Worm (Caenorhabditis elegans) whole organism, mixed stage, embryonic: ENCODE results near the gene Y49F6C.6.

ENCODE experiments used
- M03D4.4 ChIP-seq: sonication (generic microtip); optimal IDR thresholded peaks from 2 replicates; lab custom pipeline; 2017; ENCODE audit warnings: mild to moderate bottlenecking, missing genetic modification characterization, missing compliant biosample characterization
- bed-3 ChIP-seq: fragments of 200-800 bp; sonication (Bioruptor generic); optimal IDR thresholded peaks from 3 replicates; lab custom pipeline; 2018; ENCODE audit warnings: mild to moderate bottlenecking, missing genetic modification characterization, moderate library complexity, missing compliant biosample characterization
- blmp-1 ChIP-seq: fragments of 150-350 bp; optimal IDR thresholded peaks from 2 replicates; lab custom pipeline; 2014; ENCODE audit warnings: missing biosample characterization, missing genetic modification characterization
- ceh-39 ChIP-seq: fragments of 150-350 bp; optimal IDR thresholded peaks from 2 replicates; lab custom pipeline; 2014; ENCODE audit warnings: missing biosample characterization, missing genetic modification characterization
- ceh-43 ChIP-seq: fragments of 200-800 bp; sonication (Bioruptor generic); optimal IDR thresholded peaks from 2 replicates; lab custom pipeline; 2018; ENCODE audit warnings: mild to moderate bottlenecking, missing genetic modification characterization, moderate library complexity, missing compliant biosample characterization
- ceh-83 ChIP-seq: fragments of 200-800 bp; sonication (Bioruptor generic); optimal IDR thresholded peaks from 2 replicates; lab custom pipeline; 2018; ENCODE audit warnings: mild to moderate bottlenecking, missing genetic modification characterization, missing compliant biosample characterization
- ces-1 ChIP-seq: fragments of 150-350 bp; optimal IDR thresholded peaks from 2 replicates; lab custom pipeline; 2014; ENCODE audit warnings: missing biosample characterization, missing genetic modification reagents, missing genetic modification characterization
- cnd-1 ChIP-seq: fragments of 200-800 bp; sonication (Bioruptor generic); optimal IDR thresholded peaks from 2 replicates; lab custom pipeline; 2018; ENCODE audit warnings: mild to moderate bottlenecking, missing genetic modification characterization, missing compliant biosample characterization
- drap-1 ChIP-seq: fragments of 200-800 bp; sonication (Bioruptor generic); optimal IDR thresholded peaks from 3 replicates; lab custom pipeline; 2018; ENCODE audit warnings: mild to moderate bottlenecking, missing genetic modification characterization, missing compliant biosample characterization
- elt-1 ChIP-seq: sonication (generic microtip); optimal IDR thresholded peaks from 2 replicates; lab custom pipeline; 2017; ENCODE audit warnings: missing genetic modification characterization, mild to moderate bottlenecking, missing compliant biosample characterization, antibody characterized with exemption, moderate library complexity, borderline replicate concordance; ENCODE audit not compliant: insufficient read depth
- elt-3 ChIP-seq: fragments of 150-350 bp; optimal IDR thresholded peaks from 2 replicates; lab custom pipeline; 2014; ENCODE audit warnings: missing biosample characterization, missing genetic modification characterization
- ham-2 ChIP-seq: fragments of 200-800 bp; sonication (Bioruptor generic); optimal IDR thresholded peaks from 2 replicates; lab custom pipeline; 2018; ENCODE audit warnings: mild to moderate bottlenecking, missing genetic modification characterization, missing compliant biosample characterization
- hlh-1 ChIP-seq: fragments of 150-350 bp; optimal IDR thresholded peaks from 2 replicates; lab custom pipeline; 2014; ENCODE audit warnings: missing biosample characterization, missing genetic modification reagents, missing genetic modification characterization
- lin-13 ChIP-seq: fragments of 150-350 bp; optimal IDR thresholded peaks from 2 replicates; lab custom pipeline; 2014; ENCODE audit warnings: missing biosample characterization, missing genetic modification characterization
- lin-32 ChIP-seq: fragments of 200-800 bp; sonication (Bioruptor generic); optimal IDR thresholded peaks from 2 replicates; lab custom pipeline; 2018; ENCODE audit warnings: mild to moderate bottlenecking, missing genetic modification characterization, missing compliant biosample characterization
- lsy-2 ChIP-seq: fragments of 150-350 bp; optimal IDR thresholded peaks from 2 replicates; lab custom pipeline; 2014; ENCODE audit warnings: missing biosample characterization, missing genetic modification characterization
- mab-5 ChIP-seq: fragments of 150-350 bp; optimal IDR thresholded peaks from 2 replicates; lab custom pipeline; 2014; ENCODE audit warnings: missing biosample characterization, missing genetic modification characterization
- mep-1 ChIP-seq: fragments of 150-350 bp; optimal IDR thresholded peaks from 2 replicates; lab custom pipeline; 2017; ENCODE audit warnings: missing biosample characterization, missing genetic modification reagents, missing genetic modification characterization, inconsistent platforms
- mls-2 ChIP-seq: sonication (generic microtip); optimal IDR thresholded peaks from 2 replicates; lab custom pipeline; 2016; ENCODE audit warnings: mild to moderate bottlenecking, missing genetic modification characterization, moderate library complexity, missing compliant biosample characterization
- nhr-12 ChIP-seq: fragments of 150-350 bp; optimal IDR thresholded peaks from 2 replicates; lab custom pipeline; 2014; ENCODE audit warnings: missing biosample characterization, missing genetic modification characterization
- nhr-2 ChIP-seq: fragments of 150-350 bp; optimal IDR thresholded peaks from 2 replicates; lab custom pipeline; 2014; ENCODE audit warnings: missing biosample characterization, missing genetic modification characterization
- nhr-237 ChIP-seq: fragments of 150-350 bp; optimal IDR thresholded peaks from 2 replicates; lab custom pipeline; 2014; ENCODE audit warnings: missing biosample characterization, missing genetic modification characterization
- nhr-28 ChIP-seq: fragments of 150-350 bp; optimal IDR thresholded peaks from 2 replicates; lab custom pipeline; 2014; ENCODE audit warnings: missing biosample characterization, missing genetic modification characterization
- nhr-76 ChIP-seq: sonication (generic microtip); optimal IDR thresholded peaks from 2 replicates; lab custom pipeline; 2017; ENCODE audit warnings: missing biosample characterization, missing genetic modification characterization
- pha-4 ChIP-seq: fragments of 150-350 bp; optimal IDR thresholded peaks from 2 replicates; lab custom pipeline; 2018; ENCODE audit warnings: missing biosample characterization, missing genetic modification reagents, missing genetic modification characterization
- sem-2 ChIP-seq: fragments of 200-800 bp; sonication (Bioruptor generic); optimal IDR thresholded peaks from 2 replicates; lab custom pipeline; 2018; ENCODE audit warnings: mild to moderate bottlenecking, missing genetic modification characterization, missing compliant biosample characterization
- snpc-4 ChIP-seq: fragments of 150-350 bp; optimal IDR thresholded peaks from 2 replicates; lab custom pipeline; 2014; ENCODE audit warnings: missing biosample characterization, missing genetic modification characterization
- sptf-1 ChIP-seq: sonication (generic microtip); optimal IDR thresholded peaks from 2 replicates; lab custom pipeline; 2017; ENCODE audit warnings: mild to moderate bottlenecking, missing genetic modification characterization, moderate library complexity, missing compliant biosample characterization
- tbx-8 ChIP-seq: fragments of 200-800 bp; sonication (Bioruptor generic); optimal IDR thresholded peaks from 2 replicates; lab custom pipeline; 2018; ENCODE audit warnings: mild to moderate bottlenecking, missing genetic modification characterization, moderate library complexity, missing compliant biosample characterization
- unc-120 ChIP-seq: sonication (generic microtip); optimal IDR thresholded peaks from 2 replicates; lab custom pipeline; 2017; ENCODE audit warnings: missing genetic modification characterization, missing compliant biosample characterization; ENCODE audit not compliant: poor library complexity, severe bottlenecking
- unc-39 ChIP-seq: fragments of 150-350 bp; optimal IDR thresholded peaks from 2 replicates; lab custom pipeline; 2014; ENCODE audit warnings: missing biosample characterization, missing genetic modification characterization
- unc-62 ChIP-seq: fragments of 150-350 bp; optimal IDR thresholded peaks from 2 replicates; lab custom pipeline; 2014; ENCODE audit warnings: missing biosample characterization, missing genetic modification reagents, missing genetic modification characterization
- zip-8 ChIP-seq: fragments of 150-350 bp; optimal IDR thresholded peaks from 2 replicates; lab custom pipeline; 2014; ENCODE audit warnings: missing biosample characterization, missing genetic modification characterization
- ztf-11 ChIP-seq: fragments of 150-350 bp; optimal IDR thresholded peaks from 2 replicates; lab custom pipeline; 2014; ENCODE audit warnings: missing biosample characterization, missing genetic modification characterization

The Y49F6C.6 gene

ce11 chrII:3332039-3332438, 35.0 kb downstream of the Y49F6C.6 start, which contains the start of gene irld-27:
TSS of gene irld-27 (plus strand) at chrII:3332339.
- TF ChIP-seq snpc-4 (tag; lab: Kevin White, UChicago) (no peak), mep-1 (tag; lab: Kevin White, UChicago) (no peak), nhr-76 (tag; lab: Kevin White, UChicago) (no peak), ham-2 (no peak), mls-2 (tag; lab: Kevin White, UChicago) (no peak), nhr-28 (tag; lab: Kevin White, UChicago) (no peak), lin-32 (no peak), elt-1 (tag; lab: Kevin White, UChicago) (no peak), bed-3 (GFP tag; lab: Kevin White, UChicago) (no peak), nhr-237 (tag; lab: Kevin White, UChicago) (no peak), tbx-8 (GFP tag; lab: Kevin White, UChicago) (no peak), unc-39 (no peak), unc-120 (tag; lab: Kevin White, UChicago) (no peak), unc-62 (no peak)

DNA sequence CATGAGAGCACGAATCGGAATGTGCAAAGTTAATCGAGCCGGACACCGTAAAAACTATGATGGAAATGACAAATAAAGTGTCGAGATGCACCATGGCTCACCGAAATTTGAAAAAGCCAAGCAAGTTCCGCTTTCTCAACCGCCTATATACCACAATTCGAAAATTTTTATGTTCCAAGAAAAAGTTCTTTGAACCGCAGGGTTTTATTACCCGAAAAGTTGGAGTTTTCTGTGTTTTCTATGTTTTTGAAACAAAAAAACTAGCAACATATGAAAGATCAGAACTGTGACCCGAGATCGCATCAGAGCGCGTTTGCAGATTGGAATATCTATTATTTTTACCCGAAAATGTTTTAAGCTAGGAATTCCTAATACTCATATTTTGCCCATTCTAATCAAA, 39.9 kb downstream of the Y49F6C.6 start, which contains the start of gene Y46D2A.3:
Y46D2A.3 (minus strand) TSS at position 101 of the 400 bp plus-strand sequence.
- TF ChIP-seq ces-1 (GFP tag; lab: Kevin White, UChicago), result no peak
- no peak for TF ChIP-seq unc-120 (tag; lab: Kevin White, UChicago)
- no peak for TF ChIP-seq pha-4 (tag; lab: Kevin White, UChicago)
- no peak for TF ChIP-seq zip-8 (tag; lab: Kevin White, UChicago)
- no peak for TF ChIP-seq bed-3 (GFP tag; lab: Kevin White, UChicago)
- TF ChIP-seq lsy-2 (tag; lab: Kevin White, UChicago), result no peak
- TF ChIP-seq snpc-4 (tag; lab: Kevin White, UChicago), result no peak
- TF ChIP-seq ztf-11, result no peak
- TF ChIP-seq unc-62, result no peak
- TF ChIP-seq sptf-1 (tag; lab: Kevin White, UChicago), result no peak
- TF ChIP-seq nhr-12 (tag; lab: Kevin White, UChicago), result no peak
- TF ChIP-seq drap-1, result no peak
- TF ChIP-seq cnd-1 (tag; lab: Kevin White, UChicago), result no peak
- TF ChIP-seq blmp-1, result no peak
- no peak for TF ChIP-seq ham-2
- TF ChIP-seq M03D4.4 (tag; lab: Kevin White, UChicago), result no peak
- no peak for TF ChIP-seq ceh-39 (tag; lab: Kevin White, UChicago)
- no peak for TF ChIP-seq elt-1 (tag; lab: Kevin White, UChicago)
- TF ChIP-seq ceh-83 (GFP tag; lab: Kevin White, UChicago), result no peak
- TF ChIP-seq hlh-1 (tag; lab: Kevin White, UChicago), result no peak

DNA sequence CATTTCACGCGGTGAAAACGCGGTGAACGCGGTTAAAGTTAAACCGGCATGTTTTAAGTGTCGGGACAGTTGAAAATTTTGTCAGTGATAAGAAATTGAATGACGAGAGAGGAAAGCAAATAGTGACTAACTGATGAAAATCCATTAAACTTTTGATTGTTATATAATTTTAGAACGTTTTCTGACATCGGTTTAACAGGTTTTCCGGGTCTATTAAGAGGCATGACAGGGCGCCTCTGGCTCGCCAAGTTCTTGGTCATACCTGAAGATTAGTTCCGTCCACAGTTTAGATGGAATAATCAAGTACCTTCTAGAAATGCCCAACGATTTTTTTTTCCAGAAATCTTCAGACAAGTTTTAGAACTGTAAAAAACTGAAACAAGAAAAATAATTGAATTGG, 43.8 kb downstream of the Y49F6C.6 start, which contains the start of gene Y46D2A.2:
Y46D2A.2 (minus strand) TSS at position 101 of the 400 bp plus-strand sequence.
- TF ChIP-seq elt-1 (tag; lab: Kevin White, UChicago) (no peak), drap-1 (no peak), cnd-1 (tag; lab: Kevin White, UChicago) (no peak), pha-4 (tag; lab: Kevin White, UChicago) (no peak), ceh-43 (GFP tag; lab: Kevin White, UChicago) (no peak), lsy-2 (tag; lab: Kevin White, UChicago) (no peak), elt-3 (tag; lab: Kevin White, UChicago) (no peak), nhr-28 (tag; lab: Kevin White, UChicago) (no peak), ceh-83 (GFP tag; lab: Kevin White, UChicago) (no peak), snpc-4 (tag; lab: Kevin White, UChicago) (no peak), tbx-8 (GFP tag; lab: Kevin White, UChicago) (no peak), nhr-2 (tag; lab: Kevin White, UChicago) (no peak), bed-3 (GFP tag; lab: Kevin White, UChicago) (no peak), ztf-11 (no peak), unc-120 (tag; lab: Kevin White, UChicago) (no peak), mab-5 (no peak), sem-2 (no peak)

ce11 chrII:3322257-3322656, 44.7 kb downstream of the Y49F6C.6 start, which contains the start of gene Y46D2A.1:
TSS of gene Y46D2A.1 (plus strand) at chrII:3322557.
- TF ChIP-seq ceh-39 (tag; lab: Kevin White, UChicago) (no peak), ham-2 (no peak), mep-1 (tag; lab: Kevin White, UChicago) (no peak), unc-62 (no peak), nhr-76 (tag; lab: Kevin White, UChicago) (no peak), snpc-4 (tag; lab: Kevin White, UChicago) (no peak), nhr-2 (tag; lab: Kevin White, UChicago) (no peak), elt-1 (tag; lab: Kevin White, UChicago) (no peak), sem-2 (no peak), nhr-12 (tag; lab: Kevin White, UChicago) (no peak), nhr-237 (tag; lab: Kevin White, UChicago) (no peak), ceh-83 (GFP tag; lab: Kevin White, UChicago) (no peak), lin-13 (tag; lab: Kevin White, UChicago) (no peak)
- TF ChIP-seq, all 35 proteins: peak for 0
